Fruit fly (Drosophila melanogaster) whole organism, prepupa: ENCODE results near the gene GatA.

Experiments
- Blimp-1 ChIP-seq: fragments of 200-800 bp; sonication (Bioruptor generic); optimal IDR thresholded peaks from 3 replicates; lab custom pipeline; 2017; ENCODE audit warnings: missing biosample characterization, missing genetic modification characterization, mild to moderate bottlenecking, moderate library complexity, missing genetic modification reagents
- CG10631 ChIP-seq: fragments of 200-800 bp; sonication (Bioruptor generic); optimal IDR thresholded peaks from 2 replicates; lab custom pipeline; 2016; ENCODE audit warnings: missing biosample characterization, missing genetic modification characterization
- CG10669 ChIP-seq: fragments of 200-800 bp; sonication (Bioruptor generic); optimal IDR thresholded peaks from 3 replicates; lab custom pipeline; 2018; ENCODE audit warnings: missing biosample characterization, mild to moderate bottlenecking, missing genetic modification characterization, moderate library complexity
- CG11294 ChIP-seq: fragments of 200-800 bp; sonication (Bioruptor generic); IDR thresholded peaks from 2 replicates; pipeline ENCODE4 v1.3.6; 2022; ENCODE audit warnings: missing biosample characterization, missing genetic modification characterization
- CG11762 ChIP-seq: fragments of 200-800 bp; sonication (Bioruptor generic); optimal IDR thresholded peaks from 3 replicates; lab custom pipeline; 2016; ENCODE audit warnings: missing biosample characterization, missing genetic modification characterization; ENCODE audit not compliant: insufficient read depth
- CG11902 ChIP-seq: fragments of 200-800 bp; sonication (Bioruptor generic); optimal IDR thresholded peaks from 3 replicates; lab custom pipeline; 2016; ENCODE audit warnings: missing biosample characterization, missing genetic modification characterization
- CG15336 ChIP-seq: fragments of 200-800 bp; sonication (Bioruptor generic); IDR thresholded peaks from 2 replicates; pipeline ENCODE4 v1.3.6; 2022; ENCODE audit warnings: missing biosample characterization, missing genetic modification characterization
- CG1621 ChIP-seq: fragments of 200-800 bp; sonication (Bioruptor generic); optimal IDR thresholded peaks from 3 replicates; lab custom pipeline; 2018; ENCODE audit warnings: missing biosample characterization, mild to moderate bottlenecking, missing genetic modification characterization
- CG16779 ChIP-seq: fragments of 200-800 bp; sonication (Bioruptor generic); optimal IDR thresholded peaks from 3 replicates; lab custom pipeline; 2017; ENCODE audit warnings: missing biosample characterization, mild to moderate bottlenecking, missing genetic modification characterization
- CG3032 ChIP-seq: fragments of 200-800 bp; optimal IDR thresholded peaks from 2 replicates; lab custom pipeline; 2019; ENCODE audit warnings: missing biosample characterization, mild to moderate bottlenecking, missing genetic modification characterization, moderate library complexity
- CG31627 ChIP-seq: fragments of 200-800 bp; sonication (Bioruptor generic); optimal IDR thresholded peaks from 3 replicates; lab custom pipeline; 2016; ENCODE audit warnings: missing biosample characterization, missing genetic modification characterization
- CG32006 ChIP-seq: fragments of 200-800 bp; sonication (Bioruptor generic); optimal IDR thresholded peaks from 3 replicates; lab custom pipeline; 2017; ENCODE audit warnings: missing biosample characterization, mild to moderate bottlenecking, missing genetic modification characterization
- CG34406 ChIP-seq: fragments of 200-800 bp; sonication (Bioruptor generic); optimal IDR thresholded peaks from 3 replicates; lab custom pipeline; 2016; ENCODE audit warnings: missing biosample characterization, missing genetic modification characterization
- CG3919 ChIP-seq: fragments of 200-800 bp; sonication (Bioruptor generic); optimal IDR thresholded peaks from 3 replicates; lab custom pipeline; 2016; ENCODE audit warnings: missing biosample characterization, missing genetic modification characterization
- CG4318 ChIP-seq: fragments of 200-800 bp; sonication (Bioruptor generic); optimal IDR thresholded peaks from 3 replicates; lab custom pipeline; 2017; ENCODE audit warnings: missing biosample characterization, mild to moderate bottlenecking, missing genetic modification characterization
- CG6163 ChIP-seq: fragments of 200-800 bp; sonication (Bioruptor generic); IDR thresholded peaks from 3 replicates; pipeline ENCODE4 v1.3.6; 2022; ENCODE audit warnings: missing biosample characterization, missing genetic modification characterization
- CG6276 ChIP-seq: fragments of 200-800 bp; sonication (Bioruptor generic); optimal IDR thresholded peaks from 2 replicates; lab custom pipeline; 2017; ENCODE audit warnings: missing biosample characterization, mild to moderate bottlenecking, missing genetic modification characterization
- CG6792 ChIP-seq: fragments of 200-800 bp; sonication (Bioruptor generic); optimal IDR thresholded peaks from 3 replicates; lab custom pipeline; 2016; ENCODE audit warnings: missing biosample characterization, missing genetic modification characterization
- CG6808 ChIP-seq: fragments of 200-800 bp; sonication (Bioruptor generic); optimal IDR thresholded peaks from 3 replicates; lab custom pipeline; 2017; ENCODE audit warnings: missing biosample characterization, missing genetic modification characterization, mild to moderate bottlenecking, moderate library complexity, missing genetic modification reagents
- CG6854 ChIP-seq: fragments of 200-800 bp; sonication (Bioruptor generic); optimal IDR thresholded peaks from 2 replicates; lab custom pipeline; 2017; ENCODE audit warnings: missing biosample characterization, mild to moderate bottlenecking, missing genetic modification characterization
- CG8119 ChIP-seq: fragments of 200-800 bp; sonication (Bioruptor generic); IDR thresholded peaks from 3 replicates; pipeline ENCODE4 v1.3.6; 2022; ENCODE audit warnings: missing biosample characterization, missing genetic modification characterization
- CG8319 ChIP-seq: fragments of 200-800 bp; sonication (Bioruptor generic); optimal IDR thresholded peaks from 3 replicates; lab custom pipeline; 2016; ENCODE audit warnings: missing biosample characterization, missing genetic modification characterization
- CG8632 ChIP-seq: fragments of 200-800 bp; sonication (Bioruptor generic); optimal IDR thresholded peaks from 3 replicates; lab custom pipeline; 2016; ENCODE audit warnings: missing biosample characterization, missing genetic modification characterization
- CG9139 ChIP-seq: fragments of 200-800 bp; sonication (Bioruptor generic); optimal IDR thresholded peaks from 3 replicates; lab custom pipeline; 2017; ENCODE audit warnings: missing biosample characterization, mild to moderate bottlenecking, missing genetic modification characterization
- Eip75B ChIP-seq: fragments of 200-800 bp; sonication (Bioruptor generic); optimal IDR thresholded peaks from 3 replicates; lab custom pipeline; 2016; ENCODE audit warnings: missing biosample characterization, missing genetic modification characterization
- Eip93F ChIP-seq: fragments of 200-800 bp; sonication (Bioruptor generic); optimal IDR thresholded peaks from 2 replicates; lab custom pipeline; 2016; ENCODE audit warnings: missing biosample characterization, mild to moderate bottlenecking, missing genetic modification characterization
- Ets21C ChIP-seq: fragments of 200-800 bp; sonication (Bioruptor generic); optimal IDR thresholded peaks from 3 replicates; lab custom pipeline; 2016; ENCODE audit warnings: missing biosample characterization, missing genetic modification characterization
- Ets96B ChIP-seq: fragments of 200-800 bp; optimal IDR thresholded peaks from 2 replicates; lab custom pipeline; 2019; ENCODE audit warnings: missing biosample characterization, mild to moderate bottlenecking, missing genetic modification characterization, moderate library complexity
- Gug ChIP-seq: fragments of 200-800 bp; sonication (Bioruptor generic); IDR thresholded peaks from 2 replicates; pipeline ENCODE4 v1.3.6; 2022; ENCODE audit warnings: missing biosample characterization, missing genetic modification characterization
- Hr38 ChIP-seq: sonication (Bioruptor generic); optimal IDR thresholded peaks from 2 replicates; lab custom pipeline; 2016; ENCODE audit warnings: missing biosample characterization, missing genetic modification characterization
- Hr39 ChIP-seq: fragments of 200-800 bp; sonication (Bioruptor generic); optimal IDR thresholded peaks from 2 replicates; lab custom pipeline; 2016; ENCODE audit warnings: missing biosample characterization, missing genetic modification characterization
- Lpt ChIP-seq: fragments of 200-800 bp; sonication (Bioruptor generic); optimal IDR thresholded peaks from 3 replicates; lab custom pipeline; 2016; ENCODE audit warnings: missing biosample characterization, missing genetic modification characterization
- OdsH ChIP-seq: fragments of 200-800 bp; sonication (Bioruptor generic); optimal IDR thresholded peaks from 3 replicates; lab custom pipeline; 2016; ENCODE audit warnings: missing biosample characterization, missing genetic modification characterization
- Smox ChIP-seq: fragments of 200-800 bp; sonication (Bioruptor generic); optimal IDR thresholded peaks from 3 replicates; lab custom pipeline; 2016; ENCODE audit warnings: missing biosample characterization, missing genetic modification characterization
- Sox102F ChIP-seq: fragments of 200-800 bp; sonication (Bioruptor generic); optimal IDR thresholded peaks from 2 replicates; lab custom pipeline; 2016; ENCODE audit warnings: missing biosample characterization, mild to moderate bottlenecking, missing genetic modification characterization
- Sox14 ChIP-seq: fragments of 200-800 bp; sonication (Bioruptor generic); optimal IDR thresholded peaks from 3 replicates; lab custom pipeline; 2016; ENCODE audit warnings: missing biosample characterization, missing genetic modification characterization
- Sox15 ChIP-seq: fragments of 200-800 bp; sonication (Bioruptor generic); optimal IDR thresholded peaks from 3 replicates; lab custom pipeline; 2016; ENCODE audit warnings: missing biosample characterization, missing genetic modification characterization
- achi ChIP-seq: fragments of 200-800 bp; sonication (Bioruptor generic); optimal IDR thresholded peaks from 3 replicates; lab custom pipeline; 2016; ENCODE audit warnings: missing biosample characterization, missing genetic modification characterization
- acj6 ChIP-seq: fragments of 200-800 bp; sonication (Bioruptor generic); optimal IDR thresholded peaks from 3 replicates; lab custom pipeline; 2016; ENCODE audit warnings: missing biosample characterization, missing genetic modification characterization
- cyc ChIP-seq: fragments of 200-800 bp; sonication (Bioruptor generic); optimal IDR thresholded peaks from 3 replicates; lab custom pipeline; 2016; ENCODE audit warnings: missing biosample characterization, missing genetic modification characterization
- dsx ChIP-seq: fragments of 200-800 bp; optimal IDR thresholded peaks from 3 replicates; lab custom pipeline; 2019; ENCODE audit warnings: missing biosample characterization, mild to moderate bottlenecking, missing genetic modification characterization, moderate library complexity; ENCODE audit not compliant: poor library complexity, severe bottlenecking
- eg ChIP-seq: fragments of 200-800 bp; sonication (Bioruptor generic); IDR thresholded peaks from 3 replicates; pipeline ENCODE4 v1.3.6; 2022; ENCODE audit warnings: missing biosample characterization, missing genetic modification characterization
- esn ChIP-seq: fragments of 200-800 bp; sonication (Bioruptor generic); optimal IDR thresholded peaks from 2 replicates; lab custom pipeline; 2016; ENCODE audit warnings: missing biosample characterization, mild to moderate bottlenecking, missing genetic modification characterization, moderate library complexity
- fd59A ChIP-seq: fragments of 200-800 bp; sonication (Bioruptor generic); optimal IDR thresholded peaks from 2 replicates; lab custom pipeline; 2017; ENCODE audit warnings: missing biosample characterization, mild to moderate bottlenecking, missing genetic modification characterization, missing genetic modification reagents
- fd85E ChIP-seq: fragments of 200-800 bp; sonication (Bioruptor generic); optimal IDR thresholded peaks from 3 replicates; lab custom pipeline; 2016; ENCODE audit warnings: missing biosample characterization, missing genetic modification characterization
- fkh ChIP-seq: fragments of 200-800 bp; sonication (Bioruptor generic); optimal IDR thresholded peaks from 3 replicates; lab custom pipeline; 2017; ENCODE audit warnings: missing biosample characterization, mild to moderate bottlenecking, missing genetic modification characterization, moderate library complexity
- lz ChIP-seq: fragments of 200-800 bp; sonication (Bioruptor generic); optimal IDR thresholded peaks from 3 replicates; lab custom pipeline; 2016; ENCODE audit warnings: missing biosample characterization, missing genetic modification characterization
- net ChIP-seq: fragments of 200-800 bp; sonication (Bioruptor generic); optimal IDR thresholded peaks from 3 replicates; lab custom pipeline; 2016; ENCODE audit warnings: missing biosample characterization, missing genetic modification characterization
- salr ChIP-seq, 2 experiments: fragments of 200-800 bp; sonication (Bioruptor generic); optimal IDR thresholded peaks; 3 replicates each; lab custom pipeline; 2016 to 2018; ENCODE audit warnings: missing biosample characterization in 2 of 2, missing genetic modification characterization in 2 of 2, mild to moderate bottlenecking in 1 of 2
- spab ChIP-seq: fragments of 200-800 bp; sonication (Bioruptor generic); optimal IDR thresholded peaks from 2 replicates; lab custom pipeline; 2017; ENCODE audit warnings: missing biosample characterization, mild to moderate bottlenecking, missing genetic modification characterization, missing genetic modification reagents
- ss ChIP-seq, 2 experiments: fragments of 200-800 bp; sonication (Bioruptor generic); optimal IDR thresholded peaks; 2 replicates in 1 of 2; 3 replicates in 1 of 2; lab custom pipeline; 2017 to 2018; ENCODE audit warnings: mild to moderate bottlenecking in 2 of 2, missing biosample characterization in 2 of 2, missing genetic modification characterization in 2 of 2, moderate library complexity in 1 of 2
- svp ChIP-seq: fragments of 200-800 bp; sonication (Bioruptor generic); peaks from one replicate; lab custom pipeline; 2016; ENCODE audit warnings: missing biosample characterization, missing genetic modification characterization
- vri ChIP-seq: fragments of 200-800 bp; sonication (Bioruptor generic); optimal IDR thresholded peaks from 3 replicates; lab custom pipeline; 2016; ENCODE audit warnings: missing biosample characterization, mild to moderate bottlenecking, missing genetic modification characterization

GatA gene

DNA sequence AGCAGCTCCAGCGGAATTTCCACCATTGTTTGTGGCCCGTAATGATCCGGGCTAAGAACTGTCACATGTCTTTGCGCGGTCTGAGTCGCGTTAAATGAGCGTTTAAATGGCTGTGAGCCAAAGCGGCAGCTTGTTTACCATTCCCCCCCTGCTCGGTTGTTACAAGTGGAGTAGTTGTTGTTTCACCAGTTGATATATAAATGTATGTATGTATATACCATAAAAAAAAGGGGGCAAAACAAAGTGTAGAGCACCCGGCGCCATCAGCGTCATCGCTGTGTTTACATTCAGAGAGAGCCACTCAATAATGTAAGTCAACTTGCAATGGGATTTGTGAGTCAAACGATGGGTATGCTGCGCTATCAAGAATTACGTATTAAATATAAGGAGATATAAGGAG lies 28.2 kb upstream of the GatA start:
- TF ChIP-seq CG32006 (GFP tag; lab: Kevin White, UChicago) = no peak
- no peak for TF ChIP-seq CG31627
- TF ChIP-seq Ets21C (GFP tag; lab: Kevin White, UChicago) = no peak
- peak; percentile 69 for TF ChIP-seq fkh
- TF ChIP-seq Ets96B (tag; lab: Kevin White, UChicago) = no peak
- TF ChIP-seq net (GFP tag; lab: Kevin White, UChicago) = peak; percentile 15
- TF ChIP-seq CG8632 (GFP tag; lab: Kevin White, UChicago) = no peak
- no peak for TF ChIP-seq CG11762 (GFP tag; lab: Kevin White, UChicago)
- TF ChIP-seq Blimp-1 = no peak
- TF ChIP-seq CG11294 (GFP tag; lab: Robert Waterston, UW) = no peak
- TF ChIP-seq svp = peak; percentile 46
- no peak for TF ChIP-seq Hr38 (GFP tag; lab: Kevin White, UChicago)
- no peak for TF ChIP-seq esn (GFP tag; lab: Kevin White, UChicago)
- TF ChIP-seq CG4318 = no peak
- no peak for TF ChIP-seq Sox102F (GFP tag; lab: Kevin White, UChicago)
- TF ChIP-seq CG6276 (GFP tag; lab: Kevin White, UChicago) = no peak
- TF ChIP-seq CG6792 (GFP tag; lab: Kevin White, UChicago) = no peak
- TF ChIP-seq fd85E (GFP tag; lab: Kevin White, UChicago) = no peak
- TF ChIP-seq Hr39 = no peak
- TF ChIP-seq spab = peak; percentile 4
- TF ChIP-seq CG10631 (GFP tag; lab: Kevin White, UChicago) = peak; percentile 37
- TF ChIP-seq CG3032 (tag; lab: Kevin White, UChicago) = no peak
- TF ChIP-seq eg = no peak
- TF ChIP-seq CG1621 (tag; lab: Kevin White, UChicago) = peak; percentile 8
- peak; percentile 19 for TF ChIP-seq achi (GFP tag; lab: Kevin White, UChicago)
- no peak for TF ChIP-seq CG11902 (GFP tag; lab: Kevin White, UChicago)
- peak; percentile 17 for TF ChIP-seq dsx (GFP tag; lab: Kevin White, UChicago)
- peak; percentile 0 for TF ChIP-seq Eip75B (GFP tag; lab: Kevin White, UChicago)
- no peak for TF ChIP-seq Smox (GFP tag; lab: Kevin White, UChicago)
- no peak for TF ChIP-seq CG15336 (GFP tag; lab: Robert Waterston, UW)
- TF ChIP-seq CG3919 (GFP tag; lab: Kevin White, UChicago) = no peak
- no peak for TF ChIP-seq salr (GFP tag; optimal IDR thresholded peaks at IDR 0.05; lab: Kevin White, UChicago)
- no peak for TF ChIP-seq CG8119 (GFP tag; lab: Robert Waterston, UW)
- no peak for TF ChIP-seq CG8319 (GFP tag; lab: Kevin White, UChicago)
- TF ChIP-seq cyc (GFP tag; lab: Kevin White, UChicago) = no peak
- no peak for TF ChIP-seq Lpt (GFP tag; lab: Kevin White, UChicago)
- 0 out of 3 replicates have a peak, but pooled peaks have one; percentile 44 for TF ChIP-seq CG6163
- TF ChIP-seq CG6808 (GFP tag; lab: Kevin White, UChicago) = no peak
- peak; percentile 39 to 51 for TF ChIP-seq ss (GFP tag; optimal IDR thresholded peaks at IDR 0.05; lab: Kevin White, UChicago)
- no peak for TF ChIP-seq fd59A (GFP tag; lab: Kevin White, UChicago)
- no peak for TF ChIP-seq lz (GFP tag; lab: Kevin White, UChicago)
- no peak for TF ChIP-seq CG16779 (tag; lab: Kevin White, UChicago)
- TF ChIP-seq Eip93F = no peak
- TF ChIP-seq Gug (GFP tag; lab: Robert Waterston, UW) = peak; percentile 22; the same call in 1 of the 2 replicates
- no peak for TF ChIP-seq CG34406
- no peak for TF ChIP-seq CG6854
- no peak for TF ChIP-seq vri (GFP tag; lab: Kevin White, UChicago)
- no peak for TF ChIP-seq OdsH
- peak; percentile 2 for TF ChIP-seq CG9139
- TF ChIP-seq acj6 = no peak
- no peak for TF ChIP-seq Sox15 (GFP tag; lab: Kevin White, UChicago)
- no peak for TF ChIP-seq Sox14 (GFP tag; lab: Kevin White, UChicago)
- TF ChIP-seq CG10669 = no peak
